Worm (Caenorhabditis elegans) whole organism, young adult: ENCODE measurements around the gene lin-31.

Experiments
- T07F8.4 ChIP-seq: sonication (generic microtip); optimal IDR thresholded peaks from 2 replicates; lab custom pipeline; 2016; ENCODE audit warnings: mild to moderate bottlenecking, missing genetic modification characterization, moderate library complexity, missing compliant biosample characterization
- nfya-2 ChIP-seq: fragments of 200-800 bp; sonication (Bioruptor generic); IDR thresholded peaks from 2 replicates; pipeline ENCODE4 v1.3.6; 2022; ENCODE audit warnings: missing genetic modification reagents, missing genetic modification characterization, missing compliant biosample characterization

ce11 chrII:3990706-3991105 is 8.4 kb downstream of the lin-31 start:
- TF ChIP-seq nfya-2 = no peak
- TF ChIP-seq T07F8.4 (tag; lab: Kevin White, UChicago) = no peak
